Worm (Caenorhabditis elegans) whole organism, early embryonic: ENCODE measurements around the gene F58D12.3.

Source experiments
- B0310.2 ChIP-seq: sonication (generic microtip); optimal IDR thresholded peaks from 2 replicates; lab custom pipeline; 2016; ENCODE audit warnings: mild to moderate bottlenecking, missing genetic modification characterization, missing compliant biosample characterization
- F13C5.2 ChIP-seq: sonication (generic microtip); optimal IDR thresholded peaks from 2 replicates; lab custom pipeline; 2017; ENCODE audit warnings: mild to moderate bottlenecking, missing genetic modification characterization, inconsistent platforms, missing compliant biosample characterization
- aly-1 ChIP-seq: sonication (generic microtip); optimal IDR thresholded peaks from 2 replicates; lab custom pipeline; 2016; ENCODE audit warnings: missing genetic modification characterization, missing compliant biosample characterization
- ama-1 ChIP-seq: fragments of 150-350 bp; optimal IDR thresholded peaks from 2 replicates; lab custom pipeline; 2014
- ceh-13 ChIP-seq: fragments of 200-800 bp; sonication (Bioruptor generic); optimal IDR thresholded peaks from 2 replicates; lab custom pipeline; 2018; ENCODE audit warnings: mild to moderate bottlenecking, missing genetic modification characterization, missing compliant biosample characterization
- ceh-36 ChIP-seq: sonication (generic microtip); optimal IDR thresholded peaks from 2 replicates; lab custom pipeline; 2016; ENCODE audit warnings: missing genetic modification characterization, inconsistent platforms, missing compliant biosample characterization
- ets-7 ChIP-seq: sonication (generic microtip); optimal IDR thresholded peaks from 2 replicates; lab custom pipeline; 2016; ENCODE audit warnings: missing genotype, missing genetic modification characterization, missing compliant biosample characterization
- flt-1 ChIP-seq: fragments of 200-800 bp; sonication (Bioruptor generic); IDR thresholded peaks from 2 replicates; pipeline ENCODE4 v1.3.6; 2022; ENCODE audit warnings: missing genetic modification characterization, missing compliant biosample characterization
- hmbx-1 ChIP-seq: sonication (generic microtip); optimal IDR thresholded peaks from 2 replicates; lab custom pipeline; 2016; ENCODE audit warnings: mild to moderate bottlenecking, missing genetic modification characterization, missing compliant biosample characterization
- hmg-4 ChIP-seq: fragments of 200-800 bp; sonication (Bioruptor generic); optimal IDR thresholded peaks from 2 replicates; lab custom pipeline; 2018; ENCODE audit warnings: mild to moderate bottlenecking, missing genetic modification characterization, missing compliant biosample characterization
- hnd-1 ChIP-seq: sonication (generic microtip); optimal IDR thresholded peaks from 2 replicates; lab custom pipeline; 2016; ENCODE audit warnings: missing genetic modification characterization, missing compliant biosample characterization
- pes-1 ChIP-seq: fragments of 200-800 bp; sonication (Bioruptor generic); IDR thresholded peaks from 2 replicates; pipeline ENCODE4 v1.3.6; 2022; ENCODE audit warnings: missing genetic modification reagents, missing genetic modification characterization, missing compliant biosample characterization
- scrt-1 ChIP-seq: fragments of 200-800 bp; sonication (Bioruptor generic); IDR thresholded peaks from 2 replicates; pipeline ENCODE4 v1.3.6; 2022; ENCODE audit warnings: missing genetic modification characterization, missing compliant biosample characterization
- sea-1 ChIP-seq: fragments of 200-800 bp; sonication (Bioruptor generic); conservative IDR thresholded peaks from 2 replicates; pipeline ENCODE4 v1.3.6; 2022; ENCODE audit warnings: missing genetic modification characterization, missing compliant biosample characterization
- tbx-11 ChIP-seq: fragments of 200-800 bp; sonication (Bioruptor generic); IDR thresholded peaks from 2 replicates; pipeline ENCODE4 v1.3.6; 2022; ENCODE audit warnings: missing genetic modification characterization, missing compliant biosample characterization
- tbx-37 ChIP-seq: fragments of 200-800 bp; sonication (Bioruptor generic); conservative IDR thresholded peaks from 2 replicates; pipeline ENCODE4 v1.3.6; 2022; ENCODE audit warnings: missing genetic modification reagents, missing genetic modification characterization, missing compliant biosample characterization
- tra-4 ChIP-seq: sonication (generic microtip); optimal IDR thresholded peaks from 2 replicates; lab custom pipeline; 2017; ENCODE audit warnings: missing genetic modification characterization, missing compliant biosample characterization

The F58D12.3 gene

ce11 chrV:14082453-14082852 lies 24.8 kb downstream of the F58D12.3 start, which contains the start of gene D1086.10:
TSS of gene D1086.10 (plus strand) at chrV:14082753.
- TF ChIP-seq hnd-1 (tag; lab: Kevin White, UChicago) (no peak), F13C5.2 (tag; lab: Kevin White, UChicago) (no peak), hmbx-1 (tag; lab: Kevin White, UChicago) (no peak), flt-1 (no peak), ets-7 (tag; lab: Kevin White, UChicago) (no peak), tbx-37 (no peak), tra-4 (tag; lab: Kevin White, UChicago) (no peak), aly-1 (tag; lab: Kevin White, UChicago) (no peak), ama-1 (lab: Kevin White, UChicago) (no peak), ceh-36 (tag; lab: Kevin White, UChicago) (no peak), scrt-1 (no peak), ceh-13 (GFP tag; lab: Kevin White, UChicago) (no peak), B0310.2 (tag; lab: Kevin White, UChicago) (no peak), tbx-11 (GFP tag; lab: Robert Waterston, UW) (no peak), hmg-4 (GFP tag; lab: Kevin White, UChicago) (no peak), pes-1 (GFP tag; lab: Robert Waterston, UW) (no peak), sea-1 (no peak)

ce11 chrV:14083970-14084369 lies 26.3 kb downstream of the F58D12.3 start, which contains the start of gene D1086.7:
TSS of gene D1086.7 (plus strand) at chrV:14084270.
- TF ChIP-seq tbx-37: no peak
- no peak for TF ChIP-seq sea-1
- no peak for TF ChIP-seq tbx-11 (GFP tag; lab: Robert Waterston, UW)

- TF ChIP-seq flt-1 (no peak), tbx-37 (no peak), hnd-1 (tag; lab: Kevin White, UChicago) (no peak), tbx-11 (GFP tag; lab: Robert Waterston, UW) (no peak)
Measured at ce11 chrV:14085589-14085988, 27.9 kb downstream of the F58D12.3 start, which contains the start of gene D1086.18. TSS of gene D1086.18 (plus strand) at chrV:14085889.

ce11 chrV:14088051-14088450 lies 30.4 kb downstream of the F58D12.3 start, which contains the start of gene D1086.19:
TSS of gene D1086.19 (plus strand) at chrV:14088351.
- no peak for TF ChIP-seq tbx-11 (GFP tag; lab: Robert Waterston, UW)
- no peak for TF ChIP-seq B0310.2 (tag; lab: Kevin White, UChicago)
- TF ChIP-seq ets-7 (tag; lab: Kevin White, UChicago): no peak
- no peak for TF ChIP-seq flt-1
- TF ChIP-seq scrt-1: no peak
- TF ChIP-seq pes-1 (GFP tag; lab: Robert Waterston, UW): no peak
- TF ChIP-seq hnd-1 (tag; lab: Kevin White, UChicago): no peak
- TF ChIP-seq F13C5.2 (tag; lab: Kevin White, UChicago): no peak
- TF ChIP-seq ama-1 (lab: Kevin White, UChicago): no peak
- no peak for TF ChIP-seq tbx-37
- TF ChIP-seq hmbx-1 (tag; lab: Kevin White, UChicago): no peak
- no peak for TF ChIP-seq hmg-4 (GFP tag; lab: Kevin White, UChicago)
- TF ChIP-seq ceh-36 (tag; lab: Kevin White, UChicago): no peak
- TF ChIP-seq aly-1 (tag; lab: Kevin White, UChicago): no peak
- no peak for TF ChIP-seq sea-1

- no peak for TF ChIP-seq B0310.2 (tag; lab: Kevin White, UChicago)
- TF ChIP-seq ceh-36 (tag; lab: Kevin White, UChicago): no peak
- TF ChIP-seq sea-1: no peak
- TF ChIP-seq ets-7 (tag; lab: Kevin White, UChicago): no peak
- TF ChIP-seq hnd-1 (tag; lab: Kevin White, UChicago): no peak
- TF ChIP-seq F13C5.2 (tag; lab: Kevin White, UChicago): no peak
- TF ChIP-seq ceh-13 (GFP tag; lab: Kevin White, UChicago): no peak
- TF ChIP-seq tbx-37: no peak
- TF ChIP-seq pes-1 (GFP tag; lab: Robert Waterston, UW): no peak
- no peak for TF ChIP-seq scrt-1
- TF ChIP-seq ama-1 (lab: Kevin White, UChicago): no peak
- no peak for TF ChIP-seq hmg-4 (GFP tag; lab: Kevin White, UChicago)
- no peak for TF ChIP-seq hmbx-1 (tag; lab: Kevin White, UChicago)
Measured at ce11 chrV:14090309-14090967, 32.8 kb downstream of the F58D12.3 start, which contains the start of the genes D1086.5 and him-5. TSS of gene D1086.5 (minus strand) at chrV:14090359. TSS of gene him-5 (plus strand) at chrV:14090426.

- TF ChIP-seq F13C5.2 (tag; lab: Kevin White, UChicago): peak; percentile 1
- TF ChIP-seq ceh-13 (GFP tag; lab: Kevin White, UChicago): no peak
Measured at ce11 chrV:14092403-14092802, 34.8 kb downstream of the F58D12.3 start, which contains the start of gene D1086.3. TSS of gene D1086.3 (plus strand) at chrV:14092792.

- TF ChIP-seq ceh-13 (GFP tag; lab: Kevin White, UChicago) (no peak), scrt-1 (no peak), aly-1 (tag; lab: Kevin White, UChicago) (no peak), tra-4 (tag; lab: Kevin White, UChicago) (no peak), F13C5.2 (tag; lab: Kevin White, UChicago) (no peak), ceh-36 (tag; lab: Kevin White, UChicago) (no peak), B0310.2 (tag; lab: Kevin White, UChicago) (no peak), pes-1 (GFP tag; lab: Robert Waterston, UW) (no peak), ets-7 (tag; lab: Kevin White, UChicago) (no peak), hnd-1 (tag; lab: Kevin White, UChicago) (no peak), sea-1 (no peak), flt-1 (no peak), tbx-11 (GFP tag; lab: Robert Waterston, UW) (no peak), tbx-37 (no peak), hmg-4 (GFP tag; lab: Kevin White, UChicago) (no peak), ama-1 (lab: Kevin White, UChicago) (no peak), hmbx-1 (tag; lab: Kevin White, UChicago) (no peak)
Measured at ce11 chrV:14093805-14094204, 36.2 kb downstream of the F58D12.3 start, which contains the start of gene D1086.8. TSS of gene D1086.8 (plus strand) at chrV:14094105.
